Worm (Caenorhabditis elegans) whole organism, L4 larva: ENCODE data around the gene F54F2.6.

Source experiments
- F10B5.3 ChIP-seq: sonication (generic microtip); optimal IDR thresholded peaks from 2 replicates; lab custom pipeline; 2016; ENCODE audit warnings: mild to moderate bottlenecking, missing genetic modification characterization, missing compliant biosample characterization
- F26F4.8 ChIP-seq: fragments of 200-800 bp; sonication (Bioruptor generic); conservative IDR thresholded peaks from 2 replicates; pipeline ENCODE4 v1.3.6; 2022; ENCODE audit warnings: missing genetic modification characterization, missing compliant biosample characterization
- F49E8.2 ChIP-seq: sonication (generic microtip); optimal IDR thresholded peaks from 2 replicates; lab custom pipeline; 2016; ENCODE audit warnings: missing compliant biosample characterization, mild to moderate bottlenecking, missing genetic modification characterization, borderline replicate concordance
- T20F7.1 ChIP-seq: fragments of 200-800 bp; sonication (Bioruptor generic); optimal IDR thresholded peaks from 2 replicates; lab custom pipeline; 2018; ENCODE audit warnings: mild to moderate bottlenecking, missing genetic modification characterization, missing compliant biosample characterization
- Y48G9A.11 ChIP-seq: fragments of 200-800 bp; sonication (Bioruptor generic); IDR thresholded peaks from 2 replicates; pipeline ENCODE4 v1.3.6; 2022; ENCODE audit warnings: missing genetic modification reagents, missing genetic modification characterization, missing compliant biosample characterization
- Y75B8A.6 ChIP-seq: fragments of 200-800 bp; sonication (Bioruptor generic); IDR thresholded peaks from 2 replicates; pipeline ENCODE4 v1.3.6; 2022; ENCODE audit warnings: missing genetic modification reagents, missing genetic modification characterization, missing compliant biosample characterization
- ZK337.2 ChIP-seq: fragments of 200-800 bp; sonication (Bioruptor generic); IDR thresholded peaks from 2 replicates; pipeline ENCODE4 v1.3.6; 2022; ENCODE audit warnings: missing genetic modification reagents, missing genetic modification characterization, missing compliant biosample characterization
- ZK546.5 ChIP-seq, 2 experiments: sonication (generic microtip); optimal IDR thresholded peaks; 2 replicates each; lab custom pipeline; 2017; ENCODE audit warnings: missing biosample characterization in 2 of 2, missing genetic modification characterization in 2 of 2
- ama-1 ChIP-seq: fragments of 150-350 bp; optimal IDR thresholded peaks from 2 replicates; lab custom pipeline; 2014; ENCODE audit warnings: inconsistent platforms, mixed read lengths
- ceh-32 ChIP-seq: sonication (generic microtip); optimal IDR thresholded peaks from 2 replicates; lab custom pipeline; 2016; ENCODE audit warnings: mild to moderate bottlenecking, missing genetic modification characterization, missing compliant biosample characterization; ENCODE audit not compliant: poor library complexity
- ceh-62 ChIP-seq: sonication (generic microtip); optimal IDR thresholded peaks from 2 replicates; lab custom pipeline; 2017; ENCODE audit warnings: missing biosample characterization, missing genetic modification characterization
- ceh-82 ChIP-seq: sonication (generic microtip); optimal IDR thresholded peaks from 2 replicates; lab custom pipeline; 2017; ENCODE audit warnings: missing biosample characterization, missing genetic modification characterization
- cey-2 ChIP-seq: sonication (generic microtip); optimal IDR thresholded peaks from 3 replicates; lab custom pipeline; 2017; ENCODE audit warnings: missing genetic modification characterization, mild to moderate bottlenecking, missing compliant biosample characterization, antibody characterized with exemption, borderline replicate concordance; ENCODE audit not compliant: insufficient read depth
- ctbp-1 ChIP-seq: fragments of 200-800 bp; sonication (Bioruptor generic); IDR thresholded peaks from 2 replicates; pipeline ENCODE4 v1.3.6; 2022; ENCODE audit warnings: missing genetic modification reagents, missing genetic modification characterization, missing compliant biosample characterization
- daf-16 ChIP-seq, 3 experiments: sonication (generic microtip); optimal IDR thresholded peaks; 2 replicates each; lab custom pipeline; 2016 to 2017; ENCODE audit warnings: missing genetic modification characterization in 3 of 3, missing genetic modification reagents in 3 of 3, mild to moderate bottlenecking in 2 of 3, missing compliant biosample characterization in 2 of 3, missing biosample characterization in 1 of 3, moderate library complexity in 1 of 3
- daf-19 ChIP-seq: fragments of 200-800 bp; sonication (Bioruptor generic); conservative IDR thresholded peaks from 2 replicates; pipeline ENCODE4 v1.3.6; 2022; ENCODE audit warnings: missing genetic modification characterization, missing compliant biosample characterization
- dmd-6 ChIP-seq: fragments of 200-800 bp; sonication (Bioruptor generic); IDR thresholded peaks from 2 replicates; pipeline ENCODE4 v1.3.6; 2022; ENCODE audit warnings: missing genetic modification reagents, missing genetic modification characterization, missing compliant biosample characterization
- dpl-1 ChIP-seq: fragments of 150-350 bp; optimal IDR thresholded peaks from 2 replicates; lab custom pipeline; 2014; ENCODE audit warnings: missing biosample characterization, missing genetic modification reagents, missing genetic modification characterization
- fkh-10 ChIP-seq: fragments of 150-350 bp; optimal IDR thresholded peaks from 2 replicates; lab custom pipeline; 2014; ENCODE audit warnings: missing biosample characterization, missing genetic modification reagents, missing genetic modification characterization
- fos-1 ChIP-seq: fragments of 150-350 bp; optimal IDR thresholded peaks from 2 replicates; lab custom pipeline; 2014; ENCODE audit warnings: missing biosample characterization, missing genetic modification characterization
- hlh-11 ChIP-seq: fragments of 200-800 bp; sonication (Bioruptor generic); optimal IDR thresholded peaks from 2 replicates; lab custom pipeline; 2018; ENCODE audit warnings: mild to moderate bottlenecking, missing genetic modification characterization, missing compliant biosample characterization
- hlh-30 ChIP-seq: sonication (generic microtip); optimal IDR thresholded peaks from 2 replicates; lab custom pipeline; 2017; ENCODE audit warnings: antibody characterized with exemption, mild to moderate bottlenecking, missing genetic modification characterization, missing compliant biosample characterization; ENCODE audit not compliant: insufficient read depth
- lim-7 ChIP-seq: fragments of 200-800 bp; sonication (Bioruptor generic); IDR thresholded peaks from 2 replicates; pipeline ENCODE4 v1.3.6; 2022; ENCODE audit warnings: missing genetic modification characterization, missing compliant biosample characterization
- lin-1 ChIP-seq: fragments of 200-800 bp; sonication (Bioruptor generic); IDR thresholded peaks from 2 replicates; pipeline ENCODE4 v1.3.6; 2022; ENCODE audit warnings: missing genetic modification reagents, missing genetic modification characterization, missing compliant biosample characterization
- lin-39 ChIP-seq: fragments of 150-350 bp; optimal IDR thresholded peaks from 2 replicates; lab custom pipeline; 2014; ENCODE audit warnings: missing biosample characterization, missing genetic modification reagents, missing genetic modification characterization
- lir-3 ChIP-seq: sonication (generic microtip); optimal IDR thresholded peaks from 2 replicates; lab custom pipeline; 2016; ENCODE audit warnings: mild to moderate bottlenecking, missing genetic modification characterization, missing compliant biosample characterization
- madf-5 ChIP-seq, 2 experiments: fragments of 200-800 bp; sonication (Bioruptor generic); IDR thresholded peaks; 2 replicates each; pipeline ENCODE4 v1.3.6; 2022; ENCODE audit warnings: missing compliant biosample characterization in 2 of 2, missing genetic modification characterization in 2 of 2
- madf-9 ChIP-seq: fragments of 200-800 bp; sonication (Bioruptor generic); conservative IDR thresholded peaks from 2 replicates; pipeline ENCODE4 v1.3.6; 2022; ENCODE audit warnings: missing genetic modification reagents, missing genetic modification characterization, missing compliant biosample characterization
- mes-2 ChIP-seq: sonication (generic microtip); optimal IDR thresholded peaks from 2 replicates; lab custom pipeline; 2016; ENCODE audit warnings: missing genotype, mild to moderate bottlenecking, missing genetic modification characterization, missing compliant biosample characterization; ENCODE audit not compliant: poor library complexity, severe bottlenecking
- mxl-2 ChIP-seq: fragments of 200-800 bp; sonication (Bioruptor generic); conservative IDR thresholded peaks from 2 replicates; pipeline ENCODE4 v1.3.6; 2022; ENCODE audit warnings: missing genetic modification reagents, missing genetic modification characterization, missing compliant biosample characterization
- nhr-102 ChIP-seq: sonication (generic microtip); optimal IDR thresholded peaks from 2 replicates; lab custom pipeline; 2016; ENCODE audit warnings: mild to moderate bottlenecking, missing genetic modification characterization, moderate library complexity, missing compliant biosample characterization
- nhr-11 ChIP-seq: fragments of 150-350 bp; optimal IDR thresholded peaks from 2 replicates; lab custom pipeline; 2014; ENCODE audit warnings: missing biosample characterization, missing genetic modification characterization
- nhr-25 ChIP-seq: sonication (generic microtip); optimal IDR thresholded peaks from 2 replicates; lab custom pipeline; 2017; ENCODE audit warnings: missing genetic modification characterization, mild to moderate bottlenecking, missing compliant biosample characterization, antibody characterized with exemption, moderate library complexity, borderline replicate concordance; ENCODE audit not compliant: insufficient read depth
- nhr-28 ChIP-seq: fragments of 150-350 bp; optimal IDR thresholded peaks from 2 replicates; lab custom pipeline; 2014; ENCODE audit warnings: missing biosample characterization, missing genetic modification characterization
- nhr-48 ChIP-seq: sonication (generic microtip); optimal IDR thresholded peaks from 2 replicates; lab custom pipeline; 2016; ENCODE audit warnings: mild to moderate bottlenecking, missing genetic modification characterization, missing compliant biosample characterization
- php-3 ChIP-seq: fragments of 200-800 bp; sonication (Bioruptor generic); IDR thresholded peaks from 2 replicates; pipeline ENCODE4 v1.3.6; 2022; ENCODE audit warnings: missing genetic modification reagents, missing genetic modification characterization, missing compliant biosample characterization
- saeg-2 ChIP-seq: fragments of 200-800 bp; sonication (Bioruptor generic); IDR thresholded peaks from 2 replicates; pipeline ENCODE4 v1.3.6; 2022; ENCODE audit warnings: missing genetic modification reagents, missing genetic modification characterization, missing compliant biosample characterization
- set-16 ChIP-seq: fragments of 200-800 bp; sonication (Bioruptor generic); IDR thresholded peaks from 2 replicates; pipeline ENCODE4 v1.3.6; 2022; ENCODE audit warnings: missing genetic modification reagents, missing genetic modification characterization, missing compliant biosample characterization
- snpc-1.2 ChIP-seq: fragments of 200-800 bp; sonication (Bioruptor generic); IDR thresholded peaks from 2 replicates; pipeline ENCODE4 v1.3.6; 2022; ENCODE audit warnings: missing genetic modification reagents, missing genetic modification characterization, missing compliant biosample characterization
- snpc-4 ChIP-seq: fragments of 150-350 bp; optimal IDR thresholded peaks from 2 replicates; lab custom pipeline; 2014; ENCODE audit warnings: missing biosample characterization, missing genetic modification characterization
- tag-97 ChIP-seq: fragments of 200-800 bp; sonication (Bioruptor generic); IDR thresholded peaks from 2 replicates; pipeline ENCODE4 v1.3.6; 2022; ENCODE audit warnings: missing genetic modification characterization, missing compliant biosample characterization
- unc-130 ChIP-seq: sonication (generic microtip); optimal IDR thresholded peaks from 2 replicates; lab custom pipeline; 2016; ENCODE audit warnings: missing genetic modification reagents, missing genetic modification characterization, missing compliant biosample characterization
- unc-39 ChIP-seq: sonication (generic microtip); optimal IDR thresholded peaks from 2 replicates; lab custom pipeline; 2017; ENCODE audit warnings: missing biosample characterization, missing genetic modification characterization
- unc-62 ChIP-seq, 3 experiments: fragments of 150-350 bp in 1 of 3; sonication (generic microtip); optimal IDR thresholded peaks in 2 of 3; peaks in 1 of 3; 1 replicate in 1 of 3; 2 replicates in 2 of 3; lab custom pipeline; 2014 to 2017; ENCODE audit warnings: missing biosample characterization in 3 of 3, missing genetic modification characterization in 3 of 3, missing genetic modification reagents in 3 of 3, missing genotype in 1 of 3
- zag-1 ChIP-seq: fragments of 150-350 bp; optimal IDR thresholded peaks from 2 replicates; lab custom pipeline; 2014; ENCODE audit warnings: missing biosample characterization, missing genetic modification characterization
- zfp-3 ChIP-seq: fragments of 200-800 bp; sonication (Bioruptor generic); conservative IDR thresholded peaks from 2 replicates; pipeline ENCODE4 v1.3.6; 2022; ENCODE audit warnings: missing genetic modification reagents, missing genetic modification characterization, missing compliant biosample characterization
- zip-11 ChIP-seq: fragments of 200-800 bp; sonication (Bioruptor generic); IDR thresholded peaks from 2 replicates; pipeline ENCODE4 v1.3.6; 2022; ENCODE audit warnings: missing genetic modification characterization, missing compliant biosample characterization
- zip-2 ChIP-seq: fragments of 150-350 bp; optimal IDR thresholded peaks from 2 replicates; lab custom pipeline; 2014; ENCODE audit warnings: missing biosample characterization, missing genetic modification characterization

Gene F54F2.6

DNA sequence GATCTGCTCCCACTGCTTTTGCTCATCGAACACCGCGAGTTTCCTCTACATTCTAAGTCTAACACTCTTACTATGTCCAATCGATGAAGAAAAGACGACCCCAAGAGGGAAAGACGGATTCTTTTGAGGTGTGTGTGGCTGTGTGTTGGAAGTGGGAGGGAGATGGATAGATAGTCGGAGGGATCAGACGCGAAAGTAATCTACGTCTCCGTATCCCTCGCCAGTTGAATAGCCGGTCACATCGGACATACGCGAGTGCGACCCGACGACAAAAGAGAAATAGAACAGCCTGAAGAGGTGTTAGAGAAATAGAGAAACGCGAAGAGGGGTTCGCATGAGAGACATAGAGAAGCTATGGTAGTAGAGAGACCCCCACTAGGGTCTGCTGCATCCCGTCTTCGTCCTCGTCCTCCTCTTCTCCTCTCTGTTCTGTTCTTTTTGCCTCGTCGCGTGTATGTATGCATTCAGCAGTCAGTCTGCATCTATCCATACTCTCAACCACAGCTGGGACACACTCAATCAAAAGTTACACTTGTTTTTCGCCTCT lies 4.8 kb downstream of the F54F2.6 start:
- no peak for TF ChIP-seq madf-5 (GFP tag; IDR thresholded peaks at IDR 0.05; lab: Robert Waterston, UW)
- peak; percentile 71 for TF ChIP-seq cey-2 (tag; lab: Kevin White, UChicago)
- peak; percentile 78 for TF ChIP-seq zag-1 (tag; lab: Kevin White, UChicago)
- peak; percentile 85 for TF ChIP-seq nhr-102 (tag; lab: Kevin White, UChicago)
- peak; percentile 84 for TF ChIP-seq set-16
- TF ChIP-seq F49E8.2 (tag; lab: Kevin White, UChicago), result no peak
- TF ChIP-seq zip-11 (GFP tag; lab: Robert Waterston, UW), result no peak
- peak; percentile 93 for TF ChIP-seq nhr-11 (tag; lab: Kevin White, UChicago)
- peak; percentile 99 for TF ChIP-seq hlh-11 (tag; lab: Kevin White, UChicago)
- no peak for TF ChIP-seq unc-39 (tag; lab: Kevin White, UChicago)
- peak in 1 of 2 experiments; percentile 40 for TF ChIP-seq ZK546.5 (tag; optimal IDR thresholded peaks at IDR 0.05; lab: Kevin White, UChicago)
- TF ChIP-seq madf-9 (GFP tag; lab: Robert Waterston, UW), result peak; percentile 64
- peak; percentile 46; the same call in 1 of the 2 replicates for TF ChIP-seq php-3 (GFP tag; lab: Robert Waterston, UW)
- peak; percentile 96 for TF ChIP-seq nhr-48 (tag; lab: Kevin White, UChicago)
- TF ChIP-seq mes-2, result peak; percentile 69
- TF ChIP-seq F26F4.8 (GFP tag; lab: Robert Waterston, UW), result no peak
- TF ChIP-seq ZK337.2, result no peak
- no peak for TF ChIP-seq Y75B8A.6 (GFP tag; lab: Robert Waterston, UW)
- no peak for TF ChIP-seq unc-130 (GFP tag; lab: Kevin White, UChicago)
- peak; percentile 80 for TF ChIP-seq daf-19 (GFP tag; lab: Robert Waterston, UW)
- peak; percentile 91 for TF ChIP-seq saeg-2 (GFP tag; lab: Robert Waterston, UW)
- peak; percentile 93 for TF ChIP-seq dmd-6 (GFP tag; lab: Robert Waterston, UW)
- TF ChIP-seq fos-1, result peak; percentile 62
- peak; percentile 94 for TF ChIP-seq nhr-28
- peak; percentile 96 for TF ChIP-seq fkh-10
- TF ChIP-seq zip-2, result no peak
- TF ChIP-seq snpc-4 (tag; lab: Kevin White, UChicago), result peak; percentile 38
- TF ChIP-seq lir-3 (tag; lab: Kevin White, UChicago), result no peak
- peak; percentile 64 for TF ChIP-seq ceh-32
- TF ChIP-seq snpc-1.2, result 0 out of 2 replicates have a peak, but pooled peaks have one; percentile 12
- peak; percentile 97 for TF ChIP-seq ctbp-1
- TF ChIP-seq ceh-62, result no peak
- TF ChIP-seq dpl-1 (GFP tag; lab: Kevin White, UChicago), result peak; percentile 68
- peak; percentile 77 for TF ChIP-seq T20F7.1
- TF ChIP-seq F10B5.3 (tag; lab: Kevin White, UChicago), result peak; percentile 81
- TF ChIP-seq nhr-25 (tag; lab: Kevin White, UChicago), result peak; percentile 95
- TF ChIP-seq hlh-30 (tag; lab: Kevin White, UChicago), result peak; percentile 95
- no peak for TF ChIP-seq ama-1 (lab: Kevin White, UChicago)
- TF ChIP-seq tag-97 (GFP tag; lab: Robert Waterston, UW), result no peak
- TF ChIP-seq lim-7 (GFP tag; lab: Robert Waterston, UW), result no peak
- TF ChIP-seq mxl-2 (GFP tag; lab: Robert Waterston, UW), result no peak; the same call in 1 of the 2 replicates
- peak in 1 of 2 experiments; percentile 100 for TF ChIP-seq unc-62 (GFP tag; optimal IDR thresholded peaks at IDR 0.05 in 1 of 2; lab: Kevin White, UChicago)
- no peak for TF ChIP-seq unc-62 (tag; optimal IDR thresholded peaks at IDR 0.05; lab: Kevin White, UChicago)
- peak; percentile 82; the same call in 1 of the 2 replicates for TF ChIP-seq lin-1 (GFP tag; lab: Robert Waterston, UW)
- TF ChIP-seq lin-39, result peak; percentile 53
- TF ChIP-seq Y48G9A.11 (GFP tag; lab: Robert Waterston, UW), result no peak; the same call in 1 of the 2 replicates
- TF ChIP-seq zfp-3 (GFP tag; lab: Robert Waterston, UW), result 0 out of 2 replicates have a peak, but pooled peaks have one; percentile 14
- TF ChIP-seq daf-16 (GFP tag; optimal IDR thresholded peaks at IDR 0.05; lab: Kevin White, UChicago), result peak; percentile 27 to 83
- peak; percentile 60 for TF ChIP-seq daf-16 (tag; optimal IDR thresholded peaks at IDR 0.05; lab: Kevin White, UChicago)
- TF ChIP-seq ceh-82 (tag; lab: Kevin White, UChicago), result no peak
